Fruit fly (Drosophila melanogaster): ENCODE measurements around the gene CG17197.

Gene CG17197

dm6 chr3R:25760190-25760589 lies 15.0 kb downstream of the CG17197 start:
- TF ChIP-seq CG17801 (GFP tag; optimal IDR thresholded peaks at IDR 0.05; ENCODE audit: partially characterized antibody) = no peak

dm6 chr3R:25759430-25759829 lies 15.7 kb downstream of the CG17197 start:
- TF ChIP-seq CG17801 (GFP tag; optimal IDR thresholded peaks at IDR 0.05; ENCODE audit: partially characterized antibody) = no peak

dm6 chr3R:25755864-25756507 lies 19.2 kb downstream of the CG17197 start:
- TF ChIP-seq CG17801 (GFP tag; optimal IDR thresholded peaks at IDR 0.05; ENCODE audit: partially characterized antibody) = no peak

- TF ChIP-seq CG17801 (GFP tag; optimal IDR thresholded peaks at IDR 0.05; ENCODE audit: partially characterized antibody) = no peak
These were observed 20.2 kb downstream of the CG17197 start for dm6 chr3R:25754844-25755429.

dm6 chr3R:25753798-25754197 lies 21.4 kb downstream of the CG17197 start:
- TF ChIP-seq CG17801 (GFP tag; optimal IDR thresholded peaks at IDR 0.05; ENCODE audit: partially characterized antibody) = no peak

dm6 chr3R:25740348-25740751 lies 34.8 kb downstream of the CG17197 start, which contains the start of gene LpR2:
Gene LpR2, minus strand, starts transcription at chr3R:25740465.
- peak; percentile 76 for TF ChIP-seq CG17801 (GFP tag; optimal IDR thresholded peaks at IDR 0.05; ENCODE audit: partially characterized antibody)

dm6 chr3R:25739727-25740126 lies 35.4 kb downstream of the CG17197 start:
- TF ChIP-seq CG17801 (GFP tag; optimal IDR thresholded peaks at IDR 0.05; ENCODE audit: partially characterized antibody) = peak; percentile 26

dm6 chr3R:25737735-25738371 lies 37.3 kb downstream of the CG17197 start:
- peak; percentile 97 for TF ChIP-seq CG17801 (GFP tag; optimal IDR thresholded peaks at IDR 0.05; ENCODE audit: partially characterized antibody)

dm6 chr3R:25735801-25736068 lies 39.4 kb downstream of the CG17197 start:
- peak; percentile 62 for TF ChIP-seq CG17801 (GFP tag; optimal IDR thresholded peaks at IDR 0.05; ENCODE audit: partially characterized antibody)

dm6 chr3R:25734967-25735800 lies 40.0 kb downstream of the CG17197 start:
- no peak for TF ChIP-seq CG17801 (GFP tag; optimal IDR thresholded peaks at IDR 0.05; ENCODE audit: partially characterized antibody)

dm6 chr3R:25723795-25724194 lies 51.4 kb downstream of the CG17197 start:
- TF ChIP-seq CG17801 (GFP tag; optimal IDR thresholded peaks at IDR 0.05; ENCODE audit: partially characterized antibody) = no peak
